Worm (Caenorhabditis elegans): ENCODE results near the gene rad-51.

rad-51 gene

DNA sequence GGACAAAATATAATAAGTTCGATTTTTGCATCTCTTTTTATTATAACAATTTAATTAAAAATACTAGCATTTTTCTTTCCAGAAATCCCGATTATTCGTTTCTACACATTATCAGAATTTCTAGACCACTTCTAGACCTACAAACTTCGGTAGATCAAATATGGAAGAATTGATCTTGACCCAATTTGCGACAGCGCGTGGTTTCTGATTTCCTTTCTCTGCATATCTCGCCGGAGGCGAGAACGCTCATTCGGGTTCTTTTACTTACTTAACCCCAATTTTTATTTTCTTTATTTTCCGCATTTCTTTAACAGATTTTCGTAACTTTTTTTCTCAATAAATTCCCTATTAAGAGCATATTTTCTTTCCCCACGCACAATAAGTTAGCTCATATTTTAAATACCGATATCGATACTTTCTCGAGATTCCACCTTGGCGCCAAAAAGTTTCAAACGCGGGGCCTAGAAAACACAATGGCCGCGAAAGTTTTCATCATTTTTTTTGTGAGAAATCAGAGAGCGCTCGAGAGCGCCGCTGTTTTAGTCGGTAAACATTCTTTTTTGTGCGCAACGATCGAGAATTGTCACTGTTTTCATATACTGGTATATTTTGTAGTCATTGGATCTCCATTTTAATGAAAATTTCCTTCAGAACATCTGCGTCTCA is 41.5 kb downstream of the rad-51 start (continued):
- TF ChIP-seq mep-1 (tag; optimal IDR thresholded peaks at IDR 0.05) (peak; percentile 41), lin-13 (GFP tag; optimal IDR thresholded peaks at IDR 0.05) (peak; percentile 4), nhr-19 (GFP tag; conservative IDR thresholded peaks at IDR 0.05) (0 out of 2 replicates have a peak, but pooled peaks have one; percentile 14), unc-98 (GFP tag; IDR thresholded peaks at IDR 0.05) (no peak), xbp-1 (tag; optimal IDR thresholded peaks at IDR 0.05) (peak; percentile 8), dsc-1 (tag; optimal IDR thresholded peaks at IDR 0.05) (no peak), Y116A8C.19 (tag; optimal IDR thresholded peaks at IDR 0.05; ENCODE audit: borderline replicate concordance) (no peak), ces-1 (GFP tag; optimal IDR thresholded peaks at IDR 0.05) (no peak), unc-130 (tag; optimal IDR thresholded peaks at IDR 0.05) (peak; percentile 41), hpl-2 (GFP tag; optimal IDR thresholded peaks at IDR 0.05) (no peak), lsy-2 (tag; optimal IDR thresholded peaks at IDR 0.05) (peak in 1 of 2 experiments; percentile 55), ztf-11 (tag; optimal IDR thresholded peaks at IDR 0.05) (no peak), nhr-71 (tag; optimal IDR thresholded peaks at IDR 0.05) (peak; percentile 44), nhr-85 (tag) (peak; percentile 75), zag-1 (tag; optimal IDR thresholded peaks at IDR 0.05) (no peak), fkh-4 (tag; optimal IDR thresholded peaks at IDR 0.05; ENCODE audit: borderline replicate concordance) (no peak), zip-4 (GFP tag; optimal IDR thresholded peaks at IDR 0.05) (no peak), lin-35 (GFP tag; optimal IDR thresholded peaks at IDR 0.05) (peak; percentile 81 to 91), ets-5 (GFP tag; IDR thresholded peaks at IDR 0.05) (no peak), pag-3 (tag; optimal IDR thresholded peaks at IDR 0.05; ENCODE audit: borderline replicate concordance, insufficient read depth) (no peak), fkh-10 (GFP tag; optimal IDR thresholded peaks at IDR 0.05) (no peak), skn-1 (tag; optimal IDR thresholded peaks at IDR 0.05) (peak; percentile 50), aha-1 (tag; optimal IDR thresholded peaks at IDR 0.05) (no peak), mab-9 (GFP tag; IDR thresholded peaks at IDR 0.05) (no peak), nhr-28 (tag; optimal IDR thresholded peaks at IDR 0.05) (no peak), egl-27 (tag; optimal IDR thresholded peaks at IDR 0.05) (no peak), lin-14 (GFP tag; optimal IDR thresholded peaks at IDR 0.05) (peak; percentile 52), grh-1 (GFP tag; IDR thresholded peaks at IDR 0.05) (no peak), aly-2 (tag; optimal IDR thresholded peaks at IDR 0.05) (no peak), ceh-90 (tag; optimal IDR thresholded peaks at IDR 0.05) (peak; percentile 61), sptf-1 (tag; optimal IDR thresholded peaks at IDR 0.05) (no peak), mdl-1 (tag; optimal IDR thresholded peaks at IDR 0.05) (no peak), nhr-84 (tag; optimal IDR thresholded peaks at IDR 0.05) (no peak), dpl-1 (GFP tag; optimal IDR thresholded peaks at IDR 0.05) (peak; percentile 71 to 87 (median 85)), elt-3 (tag; optimal IDR thresholded peaks at IDR 0.05) (peak in 1 of 6 experiments; percentile 7), ztf-4 (tag; optimal IDR thresholded peaks at IDR 0.05) (no peak), efl-1 (optimal IDR thresholded peaks at IDR 0.05) (peak; percentile 83 to 92), efl-1 (GFP tag; optimal IDR thresholded peaks at IDR 0.05 in 1 of 2) (peak; percentile 86 to 98), unc-62 (GFP tag; optimal IDR thresholded peaks at IDR 0.05) (no peak), nhr-77 (tag; optimal IDR thresholded peaks at IDR 0.05) (peak; percentile 11), nhr-20 (tag; optimal IDR thresholded peaks at IDR 0.05) (peak; percentile 57), blmp-1 (tag; optimal IDR thresholded peaks at IDR 0.05) (peak; percentile 72), ceh-88 (GFP tag; IDR thresholded peaks at IDR 0.05) (no peak), tbx-2 (tag; optimal IDR thresholded peaks at IDR 0.05) (peak; percentile 49), egl-13 (tag; optimal IDR thresholded peaks at IDR 0.05) (no peak), elt-2 (tag; optimal IDR thresholded peaks at IDR 0.05) (no peak), fos-1 (tag; optimal IDR thresholded peaks at IDR 0.05) (no peak), ama-1 (optimal IDR thresholded peaks at IDR 0.05) (no peak), lir-3 (tag; optimal IDR thresholded peaks at IDR 0.05; ENCODE audit: poor library complexity) (peak; percentile 40), tlp-1 (tag; optimal IDR thresholded peaks at IDR 0.05) (no peak), lin-15B (tag; optimal IDR thresholded peaks at IDR 0.05) (no peak), pax-3 (tag; optimal IDR thresholded peaks at IDR 0.05) (no peak)

Data from whole organism, L1 larva.